Fruit fly (Drosophila melanogaster) whole organism, embryonic: ENCODE measurements around the gene Rad9.

Source experiments
- CG10267 ChIP-seq: fragments of 200-800 bp; sonication (Bioruptor generic); optimal IDR thresholded peaks from 2 replicates; lab custom pipeline; 2018; ENCODE audit warnings: missing biosample characterization, mild to moderate bottlenecking, missing genetic modification characterization, moderate library complexity
- CG12155 ChIP-seq: fragments of 200-800 bp; sonication (Bioruptor generic); optimal IDR thresholded peaks from 3 replicates; lab custom pipeline; 2016; ENCODE audit warnings: missing biosample characterization, missing genetic modification characterization
- CG16813 ChIP-seq: fragments of 200-800 bp; sonication (Bioruptor generic); IDR thresholded peaks from 3 replicates; pipeline ENCODE4 v1.3.6; 2022; ENCODE audit warnings: missing biosample characterization, missing genetic modification characterization; ENCODE audit not compliant: partially characterized antibody
- CG2116 ChIP-seq: fragments of 200-800 bp; sonication (Bioruptor generic); optimal IDR thresholded peaks from 3 replicates; lab custom pipeline; 2018; ENCODE audit warnings: missing biosample characterization, mild to moderate bottlenecking, missing genetic modification characterization
- CG31441 ChIP-seq: fragments of 200-800 bp; sonication (Bioruptor generic); IDR thresholded peaks from 2 replicates; pipeline ENCODE4 v1.3.6; 2022; ENCODE audit warnings: missing biosample characterization, missing genetic modification characterization
- CG34224 ChIP-seq: fragments of 200-800 bp; sonication (Bioruptor generic); IDR thresholded peaks from 3 replicates; pipeline ENCODE4 v1.3.6; 2022; ENCODE audit warnings: missing biosample characterization, missing genetic modification characterization; ENCODE audit not compliant: partially characterized antibody
- CG4820 ChIP-seq: fragments of 200-800 bp; sonication (Bioruptor generic); optimal IDR thresholded peaks from 3 replicates; lab custom pipeline; 2016; ENCODE audit warnings: missing biosample characterization, missing genetic modification characterization
- CG6683 ChIP-seq: fragments of 200-800 bp; sonication (Bioruptor generic); optimal IDR thresholded peaks from 2 replicates; lab custom pipeline; 2017; ENCODE audit warnings: missing biosample characterization, mild to moderate bottlenecking, missing genetic modification characterization, missing genetic modification reagents
- CG7372 ChIP-seq: fragments of 200-800 bp; sonication (Bioruptor generic); IDR thresholded peaks from 2 replicates; pipeline ENCODE4 v1.3.6; 2022; ENCODE audit warnings: missing biosample characterization, missing genetic modification characterization
- CG7556 ChIP-seq: fragments of 200-800 bp; sonication (Bioruptor generic); optimal IDR thresholded peaks from 2 replicates; lab custom pipeline; 2017; ENCODE audit warnings: missing biosample characterization, mild to moderate bottlenecking, missing genetic modification characterization
- CG9609 ChIP-seq: fragments of 200-800 bp; sonication (Bioruptor generic); optimal IDR thresholded peaks from 3 replicates; lab custom pipeline; 2016; ENCODE audit warnings: missing biosample characterization, missing genetic modification characterization
- CG9932 ChIP-seq: fragments of 200-800 bp; sonication (Bioruptor generic); IDR thresholded peaks from 2 replicates; pipeline ENCODE4 v1.3.6; 2022; ENCODE audit warnings: missing biosample characterization, missing genetic modification characterization
- CoRest ChIP-seq: fragments of 200-800 bp; sonication (Bioruptor generic); optimal IDR thresholded peaks from 3 replicates; lab custom pipeline; 2018; ENCODE audit warnings: missing biosample characterization, mild to moderate bottlenecking, missing genetic modification characterization, moderate library complexity
- Dll ChIP-seq: fragments of 200-800 bp; sonication (Bioruptor generic); IDR thresholded peaks from 4 replicates; pipeline ENCODE4 v1.3.6; 2022; ENCODE audit warnings: missing biosample characterization, missing genetic modification characterization; ENCODE audit not compliant: partially characterized antibody
- Elba2 ChIP-seq: fragments of 200-800 bp; sonication (Bioruptor generic); optimal IDR thresholded peaks from 3 replicates; lab custom pipeline; 2016; ENCODE audit warnings: missing biosample characterization, missing genetic modification characterization
- HLHmδ ChIP-seq: fragments of 200-800 bp; sonication (Bioruptor generic); optimal IDR thresholded peaks from 2 replicates; lab custom pipeline; 2018; ENCODE audit warnings: missing biosample characterization, mild to moderate bottlenecking, missing genetic modification characterization, moderate library complexity
- Hr51 ChIP-seq, 2 experiments: fragments of 200-800 bp; sonication (Bioruptor generic); optimal IDR thresholded peaks; 2 replicates in 1 of 2; 3 replicates in 1 of 2; lab custom pipeline; 2016 to 2018; ENCODE audit warnings: missing biosample characterization in 2 of 2, missing genetic modification characterization in 2 of 2, mild to moderate bottlenecking in 1 of 2, moderate library complexity in 1 of 2
- MBD-R2 ChIP-seq: fragments of 200-800 bp; sonication (Bioruptor generic); IDR thresholded peaks from 2 replicates; pipeline ENCODE4 v1.3.6; 2022; ENCODE audit warnings: missing biosample characterization, missing genetic modification characterization
- NC2α ChIP-seq: fragments of 200-800 bp; sonication (Bioruptor generic); optimal IDR thresholded peaks from 2 replicates; lab custom pipeline; 2016; ENCODE audit warnings: missing biosample characterization, missing genetic modification characterization
- Scr ChIP-seq: fragments of 200-800 bp; sonication (Bioruptor generic); IDR thresholded peaks from 2 replicates; pipeline ENCODE4 v1.3.6; 2022; ENCODE audit warnings: missing biosample characterization, missing genetic modification characterization; ENCODE audit not compliant: partially characterized antibody
- Sry-δ ChIP-seq: fragments of 200-800 bp; sonication (Bioruptor generic); optimal IDR thresholded peaks from 2 replicates; lab custom pipeline; 2016; ENCODE audit warnings: missing biosample characterization, missing genetic modification characterization
- Trl ChIP-seq, 3 experiments: fragments of >200 bp in 2 of 3; fragments of 200-800 bp in 1 of 3; sonication (Bioruptor generic) in 1 of 3; optimal IDR thresholded peaks; 2 replicates in 1 of 3; 3 replicates in 2 of 3; lab custom pipeline; 2016 to 2017; ENCODE audit warnings: missing biosample characterization in 1 of 3, missing genetic modification characterization in 1 of 3
- YL-1 ChIP-seq: fragments of 200-800 bp; sonication (Bioruptor generic); optimal IDR thresholded peaks from 3 replicates; lab custom pipeline; 2017; ENCODE audit warnings: missing biosample characterization, mild to moderate bottlenecking, missing genetic modification characterization
- bbx ChIP-seq: fragments of 200-800 bp; sonication (Bioruptor generic); IDR thresholded peaks from 2 replicates; pipeline ENCODE4 v1.3.6; 2022; ENCODE audit warnings: missing biosample characterization, missing genetic modification characterization; ENCODE audit not compliant: partially characterized antibody
- cwo ChIP-seq: fragments of 200-800 bp; sonication (Bioruptor generic); optimal IDR thresholded peaks from 3 replicates; lab custom pipeline; 2017; ENCODE audit warnings: missing biosample characterization, missing genetic modification characterization, mild to moderate bottlenecking, moderate library complexity, missing genetic modification reagents
- dmrt99B ChIP-seq: fragments of 200-800 bp; sonication (Bioruptor generic); optimal IDR thresholded peaks from 2 replicates; lab custom pipeline; 2018; ENCODE audit warnings: missing biosample characterization, mild to moderate bottlenecking, missing genetic modification characterization, moderate library complexity
- hb ChIP-seq: fragments of 200-800 bp; sonication (Bioruptor generic); IDR thresholded peaks from 3 replicates; pipeline ENCODE4 v1.3.6; 2022; ENCODE audit warnings: missing biosample characterization, missing genetic modification characterization; ENCODE audit not compliant: partially characterized antibody
- hth ChIP-seq: fragments of >200 bp; optimal IDR thresholded peaks from 2 replicates; lab custom pipeline; 2017; ENCODE audit warnings: inconsistent platforms
- ind ChIP-seq: fragments of 200-800 bp; sonication (Bioruptor generic); optimal IDR thresholded peaks from 3 replicates; lab custom pipeline; 2016; ENCODE audit warnings: missing biosample characterization, missing genetic modification characterization
- knrl ChIP-seq: fragments of 200-800 bp; sonication (Bioruptor generic); IDR thresholded peaks from 3 replicates; pipeline ENCODE4 v1.3.6; 2022; ENCODE audit warnings: missing biosample characterization, missing genetic modification characterization; ENCODE audit not compliant: partially characterized antibody
- lmd ChIP-seq: fragments of 200-800 bp; sonication (Bioruptor generic); IDR thresholded peaks from 2 replicates; pipeline ENCODE4 v1.3.6; 2022; ENCODE audit warnings: missing biosample characterization, missing genetic modification characterization
- lola ChIP-seq, 3 experiments: fragments of >200 bp in 2 of 3; fragments of 200-800 bp in 1 of 3; sonication (Bioruptor generic) in 1 of 3; optimal IDR thresholded peaks; 2 replicates each; lab custom pipeline; 2017 to 2019; ENCODE audit warnings: missing biosample characterization in 3 of 3, missing genetic modification characterization in 3 of 3, mild to moderate bottlenecking in 1 of 3, moderate library complexity in 1 of 3
- luna ChIP-seq: fragments of 200-800 bp; sonication (Bioruptor generic); optimal IDR thresholded peaks from 2 replicates; lab custom pipeline; 2016; ENCODE audit warnings: missing biosample characterization, missing genetic modification characterization
- row ChIP-seq: fragments of 200-800 bp; sonication (Bioruptor generic); IDR thresholded peaks from 3 replicates; pipeline ENCODE4 v1.3.6; 2022; ENCODE audit warnings: missing biosample characterization, missing genetic modification characterization
- slbo ChIP-seq: fragments of 200-800 bp; sonication (Bioruptor generic); IDR thresholded peaks from 2 replicates; pipeline ENCODE4 v1.3.6; 2022; ENCODE audit warnings: missing biosample characterization, missing genetic modification characterization
- sna ChIP-seq: fragments of 200-800 bp; sonication (Bioruptor generic); IDR thresholded peaks from 2 replicates; pipeline ENCODE4 v1.3.6; 2022; ENCODE audit warnings: missing biosample characterization, missing genetic modification characterization; ENCODE audit not compliant: partially characterized antibody
- tx ChIP-seq: fragments of 200-800 bp; sonication (Bioruptor generic); optimal IDR thresholded peaks from 2 replicates; lab custom pipeline; 2016; ENCODE audit warnings: missing biosample characterization, missing genetic modification characterization
- vnd ChIP-seq: fragments of 200-800 bp; sonication (Bioruptor generic); IDR thresholded peaks from 3 replicates; pipeline ENCODE4 v1.3.6; 2022; ENCODE audit warnings: missing biosample characterization, missing genetic modification characterization; ENCODE audit not compliant: partially characterized antibody
- zen2 ChIP-seq: fragments of 200-800 bp; sonication (Bioruptor generic); IDR thresholded peaks from 3 replicates; pipeline ENCODE4 v1.3.6; 2022; ENCODE audit warnings: missing biosample characterization, missing genetic modification characterization; ENCODE audit not compliant: partially characterized antibody

The Rad9 gene

dm6 chr3L:18904772-18905601 lies 32.6 kb upstream of the Rad9 start, which contains the start of the genes CSN1b and Prp6 (continued):
- TF ChIP-seq CG6683 (GFP tag; lab: Kevin White, UChicago) = no peak
- TF ChIP-seq HLHmδ = no peak
- no peak for TF ChIP-seq hth
- peak; percentile 60; the same call in 2 of the 3 replicates for TF ChIP-seq CG16813 (GFP tag; lab: Robert Waterston, UW)
- TF ChIP-seq lola (GFP tag; optimal IDR thresholded peaks at IDR 0.05; lab: Kevin White, UChicago) = peak in 1 of 3 experiments; percentile 39
- no peak for TF ChIP-seq CG12155
- TF ChIP-seq knrl (GFP tag; lab: Robert Waterston, UW) = peak; percentile 67; the same call in 2 of the 3 replicates
- peak; percentile 52 for TF ChIP-seq CG2116 (GFP tag; lab: Kevin White, UChicago)
- peak; percentile 75 for TF ChIP-seq Sry-δ (GFP tag; lab: Kevin White, UChicago)
- peak; percentile 51; the same call in 1 of the 3 replicates for TF ChIP-seq vnd (GFP tag; lab: Robert Waterston, UW)
- TF ChIP-seq row (GFP tag; lab: Robert Waterston, UW) = peak; percentile 77
- peak; percentile 67 for TF ChIP-seq zen2 (GFP tag; lab: Robert Waterston, UW)
- peak; percentile 46 for TF ChIP-seq CoRest (tag; lab: Kevin White, UChicago)
- no peak for TF ChIP-seq luna
- TF ChIP-seq Scr (GFP tag; lab: Robert Waterston, UW) = peak; percentile 70
- peak; percentile 27 for TF ChIP-seq CG10267 (tag; lab: Kevin White, UChicago)
- TF ChIP-seq sna (GFP tag; lab: Robert Waterston, UW) = peak; percentile 28; the same call in 1 of the 2 replicates
- TF ChIP-seq CG9609 = no peak
- TF ChIP-seq CG9932 (GFP tag; lab: Robert Waterston, UW) = peak; percentile 56
- TF ChIP-seq cwo = no peak
- no peak; the same call in 1 of the 2 replicates for TF ChIP-seq CG31441 (GFP tag; lab: Robert Waterston, UW)
- TF ChIP-seq Dll = peak; percentile 73; the same call in 3 of the 4 replicates
- peak; percentile 64 for TF ChIP-seq MBD-R2 (GFP tag; lab: Robert Waterston, UW)
- no peak for TF ChIP-seq Hr51 (GFP tag; optimal IDR thresholded peaks at IDR 0.05; lab: Kevin White, UChicago)
- no peak for TF ChIP-seq CG4820
- TF ChIP-seq Elba2 (GFP tag; lab: Kevin White, UChicago) = no peak
- no peak for TF ChIP-seq ind (GFP tag; lab: Kevin White, UChicago)
- TF ChIP-seq slbo (GFP tag; lab: Robert Waterston, UW) = peak; percentile 20; the same call in 1 of the 2 replicates
- TF ChIP-seq bbx = peak; percentile 51
- no peak for TF ChIP-seq hb
- TF ChIP-seq lmd (GFP tag; lab: Robert Waterston, UW) = no peak
- peak; percentile 42 for TF ChIP-seq CG34224 (GFP tag; lab: Robert Waterston, UW)
- TF ChIP-seq dmrt99B (tag; lab: Kevin White, UChicago) = no peak
- TF ChIP-seq Trl (optimal IDR thresholded peaks at IDR 0.05; lab: Kevin White, UChicago) = no peak
- no peak for TF ChIP-seq Trl (GFP tag; optimal IDR thresholded peaks at IDR 0.05; lab: Kevin White, UChicago)
- TF ChIP-seq CG7372 (GFP tag; lab: Robert Waterston, UW) = no peak
- TF ChIP-seq CG7556 (GFP tag; lab: Kevin White, UChicago) = no peak
- TF ChIP-seq tx (GFP tag; lab: Kevin White, UChicago) = no peak
- TF ChIP-seq YL-1 (GFP tag; lab: Kevin White, UChicago) = no peak
- TF ChIP-seq NC2α (GFP tag; lab: Kevin White, UChicago) = no peak
